Fruit fly (Drosophila melanogaster): ENCODE results near the gene loj.

- TF ChIP-seq EcR (GFP tag; optimal IDR thresholded peaks at IDR 0.05) (no peak), pan (optimal IDR thresholded peaks at IDR 0.05) (no peak), usp (GFP tag; optimal IDR thresholded peaks at IDR 0.05) (no peak), psq (optimal IDR thresholded peaks at IDR 0.05) (no peak)
These were observed at the start of gene loj, which contains the start of gene CG10467 for dm6 chr3L:6094697-6095096.
